Fruit fly (Drosophila melanogaster) whole organism, embryonic: ENCODE data around the gene pall.
A peak's percentile ranks its signal among the peaks of the same experiment; 100 is the strongest.

Experiments used
- Abd-B ChIP-seq: fragments of 200-800 bp; sonication (Bioruptor generic); optimal IDR thresholded peaks from 2 replicates; lab custom pipeline; 2018; ENCODE audit warnings: missing biosample characterization, mild to moderate bottlenecking, missing genetic modification characterization, moderate library complexity
- Aef1 ChIP-seq: fragments of 200-800 bp; sonication (Bioruptor generic); IDR thresholded peaks from 3 replicates; pipeline ENCODE4 v1.3.6; 2022; ENCODE audit warnings: missing biosample characterization, missing genetic modification characterization
- Bgb ChIP-seq: fragments of 200-800 bp; sonication (Bioruptor generic); IDR thresholded peaks from 2 replicates; pipeline ENCODE4 v1.3.6; 2022; ENCODE audit warnings: missing biosample characterization, missing genetic modification characterization; ENCODE audit not compliant: partially characterized antibody
- CG10267 ChIP-seq: fragments of 200-800 bp; sonication (Bioruptor generic); optimal IDR thresholded peaks from 2 replicates; lab custom pipeline; 2018; ENCODE audit warnings: missing biosample characterization, mild to moderate bottlenecking, missing genetic modification characterization, moderate library complexity
- CG11247 ChIP-seq: fragments of 200-800 bp; sonication (Bioruptor generic); IDR thresholded peaks from 2 replicates; pipeline ENCODE4 v1.3.6; 2022; ENCODE audit warnings: missing biosample characterization, missing genetic modification characterization
- CG11456 ChIP-seq: fragments of 200-800 bp; sonication (Bioruptor generic); IDR thresholded peaks from 3 replicates; pipeline ENCODE4 v1.3.6; 2022; ENCODE audit warnings: missing biosample characterization, missing genetic modification characterization
- CG12219 ChIP-seq: fragments of 200-800 bp; sonication (Bioruptor generic); optimal IDR thresholded peaks from 3 replicates; lab custom pipeline; 2018; ENCODE audit warnings: missing biosample characterization, mild to moderate bottlenecking, missing genetic modification characterization
- CG12942 ChIP-seq: fragments of 200-800 bp; sonication (Bioruptor generic); optimal IDR thresholded peaks from 3 replicates; lab custom pipeline; 2016; ENCODE audit warnings: missing biosample characterization, missing genetic modification characterization
- CG15011 ChIP-seq: fragments of 200-800 bp; sonication (Bioruptor generic); optimal IDR thresholded peaks from 3 replicates; lab custom pipeline; 2018; ENCODE audit warnings: missing biosample characterization, mild to moderate bottlenecking, missing genetic modification characterization
- CG1603 ChIP-seq: fragments of 200-800 bp; sonication (Bioruptor generic); optimal IDR thresholded peaks from 2 replicates; lab custom pipeline; 2019; ENCODE audit warnings: missing biosample characterization, mild to moderate bottlenecking, missing genetic modification characterization, moderate library complexity
- CG17359 ChIP-seq: fragments of 200-800 bp; sonication (Bioruptor generic); optimal IDR thresholded peaks from 3 replicates; lab custom pipeline; 2018; ENCODE audit warnings: missing biosample characterization, mild to moderate bottlenecking, missing genetic modification characterization, moderate library complexity
- CG18764 ChIP-seq: fragments of 200-800 bp; sonication (Bioruptor generic); optimal IDR thresholded peaks from 3 replicates; lab custom pipeline; 2016; ENCODE audit warnings: missing biosample characterization, missing genetic modification characterization
- CG2202 ChIP-seq: fragments of 200-800 bp; sonication (Bioruptor generic); optimal IDR thresholded peaks from 2 replicates; lab custom pipeline; 2018; ENCODE audit warnings: missing biosample characterization, mild to moderate bottlenecking, missing genetic modification characterization
- CG3838 ChIP-seq: fragments of 200-800 bp; sonication (Bioruptor generic); optimal IDR thresholded peaks from 3 replicates; lab custom pipeline; 2016; ENCODE audit warnings: missing biosample characterization, missing genetic modification characterization
- CG4282 ChIP-seq: fragments of 200-800 bp; sonication (Bioruptor generic); optimal IDR thresholded peaks from 2 replicates; lab custom pipeline; 2016; ENCODE audit warnings: missing biosample characterization, missing genetic modification characterization
- CG4730 ChIP-seq: fragments of 200-800 bp; sonication (Bioruptor generic); IDR thresholded peaks from 2 replicates; pipeline ENCODE4 v1.3.6; 2022; ENCODE audit warnings: missing biosample characterization, missing genetic modification characterization
- CG5245 ChIP-seq: fragments of 200-800 bp; sonication (Bioruptor generic); optimal IDR thresholded peaks from 3 replicates; lab custom pipeline; 2016; ENCODE audit warnings: missing biosample characterization, missing genetic modification characterization
- CG6175 ChIP-seq: fragments of 200-800 bp; sonication (Bioruptor generic); IDR thresholded peaks from 3 replicates; pipeline ENCODE4 v1.3.6; 2022; ENCODE audit warnings: missing biosample characterization, missing genetic modification characterization
- CG6683 ChIP-seq: fragments of 200-800 bp; sonication (Bioruptor generic); optimal IDR thresholded peaks from 2 replicates; lab custom pipeline; 2017; ENCODE audit warnings: missing biosample characterization, mild to moderate bottlenecking, missing genetic modification characterization, missing genetic modification reagents
- CG6791 ChIP-seq: fragments of 200-800 bp; sonication (Bioruptor generic); IDR thresholded peaks from 3 replicates; pipeline ENCODE4 v1.3.6; 2022; ENCODE audit warnings: missing biosample characterization, missing genetic modification characterization; ENCODE audit not compliant: partially characterized antibody
- CG7271 ChIP-seq: fragments of 200-800 bp; sonication (Bioruptor generic); optimal IDR thresholded peaks from 2 replicates; lab custom pipeline; 2018; ENCODE audit warnings: missing biosample characterization, mild to moderate bottlenecking, missing genetic modification characterization, moderate library complexity
- Deaf1 ChIP-seq: fragments of 200-800 bp; optimal IDR thresholded peaks from 3 replicates; lab custom pipeline; 2019; ENCODE audit warnings: missing biosample characterization, mild to moderate bottlenecking, missing genetic modification characterization, moderate library complexity
- E2f2 ChIP-seq: fragments of 200-800 bp; sonication (Bioruptor generic); IDR thresholded peaks from 2 replicates; pipeline ENCODE4 v1.3.6; 2022; ENCODE audit warnings: missing biosample characterization, missing genetic modification characterization
- Elba2 ChIP-seq: fragments of 200-800 bp; sonication (Bioruptor generic); optimal IDR thresholded peaks from 3 replicates; lab custom pipeline; 2016; ENCODE audit warnings: missing biosample characterization, missing genetic modification characterization
- Hey ChIP-seq: fragments of 200-800 bp; sonication (Bioruptor generic); optimal IDR thresholded peaks from 3 replicates; lab custom pipeline; 2018; ENCODE audit warnings: missing biosample characterization, mild to moderate bottlenecking, missing genetic modification characterization
- Hr78 ChIP-seq, 2 experiments: fragments of 200-800 bp in 1 of 2; fragments of >200 bp in 1 of 2; sonication (Bioruptor generic) in 1 of 2; optimal IDR thresholded peaks; 2 replicates each; lab custom pipeline; 2017 to 2019; ENCODE audit warnings: missing biosample characterization in 2 of 2, missing genetic modification characterization in 2 of 2, mild to moderate bottlenecking in 1 of 2, moderate library complexity in 1 of 2
- Rx ChIP-seq: fragments of 200-800 bp; sonication (Bioruptor generic); IDR thresholded peaks from 2 replicates; pipeline ENCODE4 v1.3.6; 2022; ENCODE audit warnings: missing biosample characterization, missing genetic modification characterization
- Side ChIP-seq: fragments of 200-800 bp; sonication (Bioruptor generic); optimal IDR thresholded peaks from 2 replicates; lab custom pipeline; 2016; ENCODE audit warnings: missing biosample characterization, missing genetic modification characterization
- Six4 ChIP-seq: fragments of 200-800 bp; sonication (Bioruptor generic); optimal IDR thresholded peaks from 2 replicates; lab custom pipeline; 2016; ENCODE audit warnings: missing biosample characterization, missing genetic modification characterization
- Sox102F ChIP-seq: fragments of 200-800 bp; sonication (Bioruptor generic); optimal IDR thresholded peaks from 2 replicates; lab custom pipeline; 2018; ENCODE audit warnings: missing biosample characterization, mild to moderate bottlenecking, missing genetic modification characterization, moderate library complexity
- Taf1 ChIP-seq: fragments of 200-800 bp; sonication (Bioruptor generic); IDR thresholded peaks from 2 replicates; pipeline ENCODE4 v1.3.6; 2022; ENCODE audit warnings: missing biosample characterization, missing genetic modification characterization
- bab2 ChIP-seq: fragments of 200-800 bp; sonication (Bioruptor generic); optimal IDR thresholded peaks from 2 replicates; lab custom pipeline; 2016; ENCODE audit warnings: missing biosample characterization, missing genetic modification characterization
- bowl ChIP-seq: fragments of 200-800 bp; sonication (Bioruptor generic); IDR thresholded peaks from 2 replicates; pipeline ENCODE4 v1.3.6; 2022; ENCODE audit warnings: missing biosample characterization, missing genetic modification characterization
- ci ChIP-seq: fragments of 200-800 bp; sonication (Bioruptor generic); IDR thresholded peaks from 3 replicates; pipeline ENCODE4 v1.3.6; 2022; ENCODE audit warnings: missing biosample characterization, missing genetic modification characterization
- emc ChIP-seq: fragments of 200-800 bp; sonication (Bioruptor generic); optimal IDR thresholded peaks from 2 replicates; lab custom pipeline; 2016; ENCODE audit warnings: missing biosample characterization, missing genetic modification characterization
- exex ChIP-seq: fragments of 200-800 bp; sonication (Bioruptor generic); optimal IDR thresholded peaks from 4 replicates; lab custom pipeline; 2018; ENCODE audit warnings: missing biosample characterization, mild to moderate bottlenecking, missing genetic modification characterization, moderate library complexity
- gem ChIP-seq: fragments of 200-800 bp; sonication (Bioruptor generic); optimal IDR thresholded peaks from 2 replicates; lab custom pipeline; 2019; ENCODE audit warnings: missing biosample characterization, mild to moderate bottlenecking, missing genetic modification characterization, moderate library complexity
- ham ChIP-seq: fragments of 200-800 bp; sonication (Bioruptor generic); IDR thresholded peaks from 2 replicates; pipeline ENCODE4 v1.3.6; 2022; ENCODE audit warnings: missing biosample characterization, missing genetic modification characterization
- hb ChIP-seq: fragments of 200-800 bp; sonication (Bioruptor generic); IDR thresholded peaks from 3 replicates; pipeline ENCODE4 v1.3.6; 2022; ENCODE audit warnings: missing biosample characterization, missing genetic modification characterization; ENCODE audit not compliant: partially characterized antibody
- mld ChIP-seq: fragments of 200-800 bp; sonication (Bioruptor generic); IDR thresholded peaks from 3 replicates; pipeline ENCODE4 v1.3.6; 2022; ENCODE audit warnings: missing biosample characterization, missing genetic modification characterization; ENCODE audit not compliant: partially characterized antibody
- nmo ChIP-seq: fragments of 200-800 bp; sonication (Bioruptor generic); optimal IDR thresholded peaks from 2 replicates; lab custom pipeline; 2018; ENCODE audit warnings: missing biosample characterization, mild to moderate bottlenecking, missing genetic modification characterization, moderate library complexity
- nom ChIP-seq: fragments of 200-800 bp; sonication (Bioruptor generic); optimal IDR thresholded peaks from 2 replicates; lab custom pipeline; 2017; ENCODE audit warnings: missing biosample characterization, missing genetic modification characterization, mild to moderate bottlenecking, moderate library complexity, missing genetic modification reagents
- org-1 ChIP-seq: fragments of 200-800 bp; sonication (Bioruptor generic); optimal IDR thresholded peaks from 2 replicates; lab custom pipeline; 2017; ENCODE audit warnings: missing biosample characterization, missing genetic modification characterization
- pum ChIP-seq: fragments of 200-800 bp; sonication (Bioruptor generic); optimal IDR thresholded peaks from 2 replicates; lab custom pipeline; 2016; ENCODE audit warnings: missing biosample characterization, missing genetic modification characterization
- ranshi ChIP-seq: fragments of 200-800 bp; sonication (Bioruptor generic); IDR thresholded peaks from 2 replicates; pipeline ENCODE4 v1.3.6; 2022; ENCODE audit warnings: missing biosample characterization, missing genetic modification characterization
- row ChIP-seq: fragments of 200-800 bp; sonication (Bioruptor generic); IDR thresholded peaks from 3 replicates; pipeline ENCODE4 v1.3.6; 2022; ENCODE audit warnings: missing biosample characterization, missing genetic modification characterization
- sens ChIP-seq: fragments of 200-800 bp; sonication (Bioruptor generic); peaks from one replicate; lab custom pipeline; 2016; ENCODE audit warnings: missing biosample characterization, missing genetic modification characterization
- trem ChIP-seq: fragments of 200-800 bp; optimal IDR thresholded peaks from 3 replicates; lab custom pipeline; 2019; ENCODE audit warnings: missing biosample characterization, mild to moderate bottlenecking, missing genetic modification characterization, moderate library complexity
- tup ChIP-seq: fragments of 200-800 bp; sonication (Bioruptor generic); optimal IDR thresholded peaks from 2 replicates; lab custom pipeline; 2016; ENCODE audit warnings: missing biosample characterization, mild to moderate bottlenecking, missing genetic modification characterization, moderate library complexity
- vfl ChIP-seq: fragments of 200-800 bp; sonication (Bioruptor generic); optimal IDR thresholded peaks from 2 replicates; lab custom pipeline; 2016; ENCODE audit warnings: missing biosample characterization, missing genetic modification characterization
- vvl ChIP-seq: fragments of 200-800 bp; sonication (Bioruptor generic); IDR thresholded peaks from 2 replicates; pipeline ENCODE4 v1.3.6; 2022; ENCODE audit warnings: missing biosample characterization, missing genetic modification characterization

Gene pall

dm6 chr3L:9457619-9458092 is 29.9 kb downstream of the pall start, which contains the start of gene CG3437 (continued):
- peak; percentile 100 for TF ChIP-seq row (GFP tag; lab: Robert Waterston, UW)
- TF ChIP-seq CG10267 (tag; lab: Kevin White, UChicago): peak; percentile 94
- TF ChIP-seq E2f2 (GFP tag; lab: Robert Waterston, UW): peak; percentile 89
- peak; percentile 97 for TF ChIP-seq CG4282 (GFP tag; lab: Kevin White, UChicago)
- TF ChIP-seq tup (GFP tag; lab: Kevin White, UChicago): peak; percentile 97
- TF ChIP-seq Rx (GFP tag; lab: Robert Waterston, UW): peak; percentile 100
- TF ChIP-seq CG6683 (GFP tag; lab: Kevin White, UChicago): peak; percentile 97
- TF ChIP-seq org-1 (GFP tag; lab: Kevin White, UChicago): peak; percentile 98
- TF ChIP-seq Hr78 (GFP tag; optimal IDR thresholded peaks at IDR 0.05; lab: Kevin White, UChicago): peak in 1 of 2 experiments; percentile 86
- TF ChIP-seq Sox102F (GFP tag; lab: Kevin White, UChicago): peak; percentile 99
- peak; percentile 97 for TF ChIP-seq vfl
- TF ChIP-seq CG1603 (tag; lab: Kevin White, UChicago): peak; percentile 96
- TF ChIP-seq Side (GFP tag; lab: Kevin White, UChicago): peak; percentile 99
- peak; percentile 97 for TF ChIP-seq Taf1 (GFP tag; lab: Robert Waterston, UW)
- peak; percentile 73 for TF ChIP-seq Deaf1
- peak; percentile 99 for TF ChIP-seq nmo (GFP tag; lab: Kevin White, UChicago)
- TF ChIP-seq ranshi (GFP tag; lab: Robert Waterston, UW): peak; percentile 99
- peak; percentile 97 for TF ChIP-seq CG18764 (GFP tag; lab: Kevin White, UChicago)
- peak; percentile 98 for TF ChIP-seq CG6175
- TF ChIP-seq Elba2 (GFP tag; lab: Kevin White, UChicago): peak; percentile 53
- TF ChIP-seq gem: peak; percentile 99
- TF ChIP-seq CG4730 (GFP tag; lab: Robert Waterston, UW): peak; percentile 99
- TF ChIP-seq ci: peak; percentile 100
- TF ChIP-seq trem: peak; percentile 84
- TF ChIP-seq Aef1 (GFP tag; lab: Robert Waterston, UW): peak; percentile 99
- TF ChIP-seq CG11456: peak; percentile 99
- peak; percentile 97 for TF ChIP-seq ham (GFP tag; lab: Robert Waterston, UW)
- peak; percentile 97 for TF ChIP-seq Six4
- TF ChIP-seq mld (GFP tag; lab: Robert Waterston, UW): no peak
- TF ChIP-seq CG12942 (GFP tag; lab: Kevin White, UChicago): peak; percentile 98
- TF ChIP-seq bowl: peak; percentile 98
- peak; percentile 98 for TF ChIP-seq CG12219 (GFP tag; lab: Kevin White, UChicago)
- peak; percentile 99 for TF ChIP-seq bab2
- TF ChIP-seq CG6791 (GFP tag; lab: Robert Waterston, UW): no peak
- peak; percentile 97 for TF ChIP-seq CG2202 (tag; lab: Kevin White, UChicago)
- peak; percentile 98 for TF ChIP-seq CG7271
- peak; percentile 100 for TF ChIP-seq sens (GFP tag; lab: Kevin White, UChicago)
- TF ChIP-seq Bgb (GFP tag; lab: Robert Waterston, UW): no peak
- TF ChIP-seq emc (GFP tag; lab: Kevin White, UChicago): peak; percentile 97
- peak; percentile 99 for TF ChIP-seq Abd-B (GFP tag; lab: Kevin White, UChicago)
- TF ChIP-seq Hey (tag; lab: Kevin White, UChicago): peak; percentile 94
- peak; percentile 97 for TF ChIP-seq CG5245
- peak; percentile 99 for TF ChIP-seq CG11247 (GFP tag; lab: Robert Waterston, UW)
- TF ChIP-seq CG17359 (tag; lab: Kevin White, UChicago): peak; percentile 99
- peak; percentile 96 for TF ChIP-seq CG3838 (GFP tag; lab: Kevin White, UChicago)
- TF ChIP-seq vvl (GFP tag; lab: Robert Waterston, UW): peak; percentile 100
- TF ChIP-seq hb (GFP tag; lab: Robert Waterston, UW): no peak
- peak; percentile 99 for TF ChIP-seq nom (GFP tag; lab: Kevin White, UChicago)
- TF ChIP-seq exex: peak; percentile 93
- TF ChIP-seq pum (GFP tag; lab: Kevin White, UChicago): peak; percentile 99
- peak; percentile 98 for TF ChIP-seq CG15011 (GFP tag; lab: Kevin White, UChicago)
